Fruit fly (Drosophila melanogaster) whole organism, embryonic: ENCODE measurements around the gene Nsun2.

Experiments
- Adf1 ChIP-seq: fragments of 200-800 bp; sonication (Bioruptor generic); IDR thresholded peaks from 2 replicates; pipeline ENCODE4 v1.3.6; 2022; ENCODE audit warnings: missing biosample characterization, missing genetic modification characterization
- Antp ChIP-seq: fragments of 200-800 bp; sonication (Bioruptor generic); optimal IDR thresholded peaks from 3 replicates; lab custom pipeline; 2016; ENCODE audit warnings: missing biosample characterization, missing genetic modification characterization
- Atf6 ChIP-seq: fragments of 200-800 bp; sonication (Bioruptor generic); IDR thresholded peaks from 2 replicates; pipeline ENCODE4 v1.3.6; 2022; ENCODE audit warnings: missing biosample characterization, missing genetic modification characterization
- CG10543 ChIP-seq: fragments of 200-800 bp; sonication (Bioruptor generic); optimal IDR thresholded peaks from 3 replicates; lab custom pipeline; 2017; ENCODE audit warnings: missing biosample characterization, mild to moderate bottlenecking, missing genetic modification characterization, moderate library complexity
- CG11247 ChIP-seq: fragments of 200-800 bp; sonication (Bioruptor generic); IDR thresholded peaks from 2 replicates; pipeline ENCODE4 v1.3.6; 2022; ENCODE audit warnings: missing biosample characterization, missing genetic modification characterization
- CG12219 ChIP-seq: fragments of 200-800 bp; sonication (Bioruptor generic); optimal IDR thresholded peaks from 3 replicates; lab custom pipeline; 2018; ENCODE audit warnings: missing biosample characterization, mild to moderate bottlenecking, missing genetic modification characterization
- CG12391 ChIP-seq: fragments of 200-800 bp; sonication (Bioruptor generic); optimal IDR thresholded peaks from 3 replicates; lab custom pipeline; 2018; ENCODE audit warnings: missing biosample characterization, mild to moderate bottlenecking, missing genetic modification characterization, moderate library complexity
- CG14965 ChIP-seq: fragments of 200-800 bp; sonication (Bioruptor generic); optimal IDR thresholded peaks from 2 replicates; lab custom pipeline; 2016; ENCODE audit warnings: missing biosample characterization, missing genetic modification characterization, borderline replicate concordance
- CG16863 ChIP-seq: fragments of 200-800 bp; sonication (Bioruptor generic); optimal IDR thresholded peaks from 3 replicates; lab custom pipeline; 2016; ENCODE audit warnings: missing biosample characterization, missing genetic modification characterization
- CG17186 ChIP-seq: fragments of 200-800 bp; sonication (Bioruptor generic); optimal IDR thresholded peaks from 3 replicates; lab custom pipeline; 2017; ENCODE audit warnings: missing biosample characterization, missing genetic modification reagents, missing genetic modification characterization
- CG17802 ChIP-seq: fragments of 200-800 bp; sonication (Bioruptor generic); optimal IDR thresholded peaks from 2 replicates; lab custom pipeline; 2018; ENCODE audit warnings: missing biosample characterization, mild to moderate bottlenecking, missing genetic modification characterization, moderate library complexity
- CG2199 ChIP-seq: fragments of 200-800 bp; sonication (Bioruptor generic); IDR thresholded peaks from 3 replicates; pipeline ENCODE4 v1.3.6; 2022; ENCODE audit warnings: missing biosample characterization, missing genetic modification characterization
- CG32532 ChIP-seq: fragments of 200-800 bp; sonication (Bioruptor generic); IDR thresholded peaks from 2 replicates; pipeline ENCODE4 v1.3.6; 2022; ENCODE audit warnings: missing biosample characterization, missing genetic modification characterization
- CG32767 ChIP-seq: fragments of 200-800 bp; sonication (Bioruptor generic); IDR thresholded peaks from 2 replicates; pipeline ENCODE4 v1.3.6; 2022; ENCODE audit warnings: missing biosample characterization, missing genetic modification characterization
- CG33557 ChIP-seq: fragments of 200-800 bp; sonication (Bioruptor generic); optimal IDR thresholded peaks from 2 replicates; lab custom pipeline; 2019; ENCODE audit warnings: missing biosample characterization, mild to moderate bottlenecking, missing genetic modification characterization, moderate library complexity
- CG34224 ChIP-seq: fragments of 200-800 bp; sonication (Bioruptor generic); IDR thresholded peaks from 3 replicates; pipeline ENCODE4 v1.3.6; 2022; ENCODE audit warnings: missing biosample characterization, missing genetic modification characterization; ENCODE audit not compliant: partially characterized antibody
- CG42726 ChIP-seq: fragments of 200-800 bp; sonication (Bioruptor generic); IDR thresholded peaks from 2 replicates; pipeline ENCODE4 v1.3.6; 2022; ENCODE audit warnings: missing biosample characterization, missing genetic modification characterization; ENCODE audit not compliant: partially characterized antibody
- CG5180 ChIP-seq: fragments of 200-800 bp; sonication (Bioruptor generic); optimal IDR thresholded peaks from 3 replicates; lab custom pipeline; 2017; ENCODE audit warnings: missing biosample characterization, missing genetic modification characterization, mild to moderate bottlenecking, moderate library complexity, missing genetic modification reagents
- CG6791 ChIP-seq: fragments of 200-800 bp; sonication (Bioruptor generic); IDR thresholded peaks from 3 replicates; pipeline ENCODE4 v1.3.6; 2022; ENCODE audit warnings: missing biosample characterization, missing genetic modification characterization; ENCODE audit not compliant: partially characterized antibody
- CG7357 ChIP-seq: fragments of 200-800 bp; sonication (Bioruptor generic); IDR thresholded peaks from 3 replicates; pipeline ENCODE4 v1.3.6; 2022; ENCODE audit warnings: missing biosample characterization, missing genetic modification characterization
- CG9817 ChIP-seq: fragments of 200-800 bp; sonication (Bioruptor generic); optimal IDR thresholded peaks from 2 replicates; lab custom pipeline; 2018; ENCODE audit warnings: missing biosample characterization, mild to moderate bottlenecking, missing genetic modification characterization, moderate library complexity
- CG9932 ChIP-seq: fragments of 200-800 bp; sonication (Bioruptor generic); IDR thresholded peaks from 2 replicates; pipeline ENCODE4 v1.3.6; 2022; ENCODE audit warnings: missing biosample characterization, missing genetic modification characterization
- Dbx ChIP-seq: fragments of 200-800 bp; sonication (Bioruptor generic); IDR thresholded peaks from 3 replicates; pipeline ENCODE4 v1.3.6; 2022; ENCODE audit warnings: missing biosample characterization, missing genetic modification characterization
- HmgD ChIP-seq: fragments of 200-800 bp; sonication (Bioruptor generic); optimal IDR thresholded peaks from 3 replicates; lab custom pipeline; 2016; ENCODE audit warnings: missing biosample characterization, missing genetic modification characterization
- Hmr ChIP-seq: fragments of 200-800 bp; sonication (Bioruptor generic); optimal IDR thresholded peaks from 3 replicates; lab custom pipeline; 2017; ENCODE audit warnings: mild to moderate bottlenecking, missing biosample characterization, missing genetic modification reagents, missing genetic modification characterization
- Hsf ChIP-seq: fragments of 200-800 bp; sonication (Bioruptor generic); optimal IDR thresholded peaks from 3 replicates; lab custom pipeline; 2016; ENCODE audit warnings: missing biosample characterization, missing genetic modification characterization
- Nf-YC ChIP-seq: fragments of 200-800 bp; optimal IDR thresholded peaks from 3 replicates; lab custom pipeline; 2019; ENCODE audit warnings: missing biosample characterization, mild to moderate bottlenecking, missing genetic modification characterization, moderate library complexity
- Trl ChIP-seq, 3 experiments: fragments of >200 bp in 2 of 3; fragments of 200-800 bp in 1 of 3; sonication (Bioruptor generic) in 1 of 3; optimal IDR thresholded peaks; 2 replicates in 1 of 3; 3 replicates in 2 of 3; lab custom pipeline; 2016 to 2017; ENCODE audit warnings: missing biosample characterization in 1 of 3, missing genetic modification characterization in 1 of 3
- YL-1 ChIP-seq: fragments of 200-800 bp; sonication (Bioruptor generic); optimal IDR thresholded peaks from 3 replicates; lab custom pipeline; 2017; ENCODE audit warnings: missing biosample characterization, mild to moderate bottlenecking, missing genetic modification characterization
- chinmo ChIP-seq: fragments of 200-800 bp; sonication (Bioruptor generic); IDR thresholded peaks from 4 replicates; pipeline ENCODE4 v1.3.6; 2022; ENCODE audit warnings: missing biosample characterization, missing genetic modification characterization; ENCODE audit not compliant: partially characterized antibody
- chn ChIP-seq: fragments of 200-800 bp; sonication (Bioruptor generic); optimal IDR thresholded peaks from 2 replicates; lab custom pipeline; 2016; ENCODE audit warnings: missing biosample characterization, missing genetic modification characterization
- ftz-f1 ChIP-seq: fragments of 200-800 bp; sonication (Bioruptor generic); optimal IDR thresholded peaks from 2 replicates; lab custom pipeline; 2016; ENCODE audit warnings: missing biosample characterization, missing genetic modification characterization
- hkb ChIP-seq, 2 experiments: fragments of 200-800 bp in 1 of 2; fragments of >200 bp in 1 of 2; sonication (Bioruptor generic) in 1 of 2; IDR thresholded peaks in 1 of 2; optimal IDR thresholded peaks in 1 of 2; 2 replicates each; pipeline versions ENCODE4 v1.3.6 to Lab custom; 2017 to 2022; ENCODE audit warnings: missing biosample characterization in 1 of 2, missing genetic modification characterization in 1 of 2
- jumu ChIP-seq: fragments of 200-800 bp; sonication (Bioruptor generic); optimal IDR thresholded peaks from 3 replicates; lab custom pipeline; 2016; ENCODE audit warnings: missing biosample characterization, missing genetic modification characterization
- lbe ChIP-seq: fragments of 200-800 bp; sonication (Bioruptor generic); optimal IDR thresholded peaks from 2 replicates; lab custom pipeline; 2016; ENCODE audit warnings: missing biosample characterization, mild to moderate bottlenecking, missing genetic modification characterization
- nerfin-1 ChIP-seq: fragments of 200-800 bp; sonication (Bioruptor generic); optimal IDR thresholded peaks from 3 replicates; lab custom pipeline; 2019; ENCODE audit warnings: missing biosample characterization, mild to moderate bottlenecking, missing genetic modification characterization, moderate library complexity
- nmo ChIP-seq: fragments of 200-800 bp; sonication (Bioruptor generic); optimal IDR thresholded peaks from 2 replicates; lab custom pipeline; 2018; ENCODE audit warnings: missing biosample characterization, mild to moderate bottlenecking, missing genetic modification characterization, moderate library complexity
- phol ChIP-seq: fragments of 200-800 bp; sonication (Bioruptor generic); optimal IDR thresholded peaks from 3 replicates; lab custom pipeline; 2018; ENCODE audit warnings: missing biosample characterization, mild to moderate bottlenecking, missing genetic modification characterization, moderate library complexity
- psq ChIP-seq: fragments of 200-800 bp; sonication (Bioruptor generic); optimal IDR thresholded peaks from 2 replicates; lab custom pipeline; 2017; ENCODE audit warnings: missing biosample characterization, missing genetic modification characterization
- pzg ChIP-seq: fragments of 200-800 bp; sonication (Bioruptor generic); optimal IDR thresholded peaks from 3 replicates; lab custom pipeline; 2018; ENCODE audit warnings: missing biosample characterization, mild to moderate bottlenecking, missing genetic modification characterization, moderate library complexity
- row ChIP-seq: fragments of 200-800 bp; sonication (Bioruptor generic); IDR thresholded peaks from 3 replicates; pipeline ENCODE4 v1.3.6; 2022; ENCODE audit warnings: missing biosample characterization, missing genetic modification characterization
- sisA ChIP-seq: fragments of 200-800 bp; sonication (Bioruptor generic); IDR thresholded peaks from 2 replicates; pipeline ENCODE4 v1.3.6; 2022; ENCODE audit warnings: missing biosample characterization, missing genetic modification characterization
- sob ChIP-seq: fragments of 200-800 bp; sonication (Bioruptor generic); IDR thresholded peaks from 2 replicates; pipeline ENCODE4 v1.3.6; 2022; ENCODE audit warnings: missing biosample characterization, missing genetic modification characterization
- tx ChIP-seq: fragments of 200-800 bp; sonication (Bioruptor generic); optimal IDR thresholded peaks from 2 replicates; lab custom pipeline; 2016; ENCODE audit warnings: missing biosample characterization, missing genetic modification characterization
- unc-4 ChIP-seq: fragments of 200-800 bp; sonication (Bioruptor generic); IDR thresholded peaks from 2 replicates; pipeline ENCODE4 v1.3.6; 2022; ENCODE audit warnings: missing biosample characterization, missing genetic modification characterization; ENCODE audit not compliant: partially characterized antibody
- vfl ChIP-seq: fragments of 200-800 bp; sonication (Bioruptor generic); optimal IDR thresholded peaks from 2 replicates; lab custom pipeline; 2016; ENCODE audit warnings: missing biosample characterization, missing genetic modification characterization

Nsun2 gene

DNA sequence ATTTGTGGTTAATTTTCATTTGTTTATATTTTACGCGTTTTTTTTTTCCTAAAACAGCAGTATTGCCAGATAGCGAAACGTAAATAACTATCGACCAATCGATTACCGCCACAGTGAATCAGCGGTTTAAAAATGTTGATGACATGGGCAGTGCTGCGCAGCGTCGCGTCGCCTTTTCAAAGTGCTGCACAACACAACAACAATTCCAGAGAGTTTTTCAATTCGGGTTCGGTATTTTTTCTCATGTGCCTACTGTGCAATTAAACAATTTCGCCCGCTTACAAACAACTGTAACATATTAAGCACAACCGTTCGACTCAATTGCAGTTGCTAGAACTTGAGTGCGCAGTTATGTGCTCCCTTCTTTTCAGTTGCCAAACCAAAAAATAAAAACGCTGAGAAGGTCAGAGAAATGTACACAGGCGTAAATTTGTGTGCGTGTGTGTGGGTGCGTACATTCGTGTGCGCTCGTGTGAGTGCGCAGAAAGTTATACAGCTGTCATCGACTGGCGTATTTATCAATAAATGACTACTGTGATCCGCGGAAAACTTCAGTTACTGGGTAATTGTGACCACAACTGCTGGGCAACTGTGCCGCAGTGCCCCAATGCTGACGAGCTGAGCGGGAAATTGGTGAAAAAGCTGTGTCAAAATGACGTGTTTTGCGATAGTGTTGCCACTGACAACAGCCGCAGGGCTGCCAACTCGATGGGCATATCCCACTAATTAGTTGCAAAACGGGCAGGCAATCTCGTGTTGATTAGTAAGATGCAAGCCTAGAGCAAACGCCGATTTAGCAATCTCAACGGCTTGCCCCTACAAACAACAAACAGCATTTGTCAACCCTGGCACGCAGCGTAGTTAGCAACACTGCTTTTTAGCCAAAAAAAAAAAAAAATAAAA lies 3.6 kb upstream of the Nsun2 start, which contains the start of the genes tyf and Tip60 (continued):
- TF ChIP-seq pzg (GFP tag; lab: Kevin White, UChicago) (peak; percentile 66), CG16863 (no peak), unc-4 (GFP tag; lab: Robert Waterston, UW) (peak; percentile 57), CG34224 (GFP tag; lab: Robert Waterston, UW) (peak; percentile 64; the same call in 2 of the 3 replicates), CG10543 (peak; percentile 41), tx (GFP tag; lab: Kevin White, UChicago) (peak; percentile 26), hkb (optimal IDR thresholded peaks at IDR 0.05; lab: Kevin White, UChicago) (no peak), hkb (GFP tag; IDR thresholded peaks at IDR 0.05; lab: Robert Waterston, UW) (no peak; the same call in 1 of the 2 replicates), sob (GFP tag; lab: Robert Waterston, UW) (peak; percentile 41; the same call in 1 of the 2 replicates), Hsf (GFP tag; lab: Kevin White, UChicago) (peak; percentile 2), HmgD (GFP tag; lab: Kevin White, UChicago) (peak; percentile 40), CG5180 (GFP tag; lab: Kevin White, UChicago) (no peak), sisA (GFP tag; lab: Robert Waterston, UW) (peak; percentile 30; the same call in 1 of the 2 replicates), row (GFP tag; lab: Robert Waterston, UW) (peak; percentile 47), Hmr (GFP tag; lab: Kevin White, UChicago) (no peak), chinmo (GFP tag; lab: Robert Waterston, UW) (peak; percentile 67; the same call in 1 of the 4 replicates), CG12219 (GFP tag; lab: Kevin White, UChicago) (no peak), CG14965 (GFP tag; lab: Kevin White, UChicago) (no peak), vfl (GFP tag; lab: Kevin White, UChicago) (peak; percentile 12), Antp (GFP tag; lab: Kevin White, UChicago) (peak; percentile 42), YL-1 (GFP tag; lab: Kevin White, UChicago) (peak; percentile 80), ftz-f1 (GFP tag; lab: Kevin White, UChicago) (peak; percentile 51), psq (no peak), nmo (GFP tag; lab: Kevin White, UChicago) (peak; percentile 19), CG32767 (0 out of 2 replicates have a peak, but pooled peaks have one; percentile 32), CG2199 (GFP tag; lab: Robert Waterston, UW) (0 out of 3 replicates have a peak, but pooled peaks have one; percentile 21), CG17186 (GFP tag; lab: Kevin White, UChicago) (peak; percentile 41), Adf1 (GFP tag; lab: Robert Waterston, UW) (no peak), CG9932 (GFP tag; lab: Robert Waterston, UW) (peak; percentile 53), CG32532 (GFP tag; lab: Robert Waterston, UW) (peak; percentile 18; the same call in 1 of the 2 replicates), lbe (GFP tag; lab: Kevin White, UChicago) (peak; percentile 11), CG7357 (GFP tag; lab: Robert Waterston, UW) (no peak), Dbx (GFP tag; lab: Robert Waterston, UW) (peak; percentile 37; the same call in 1 of the 3 replicates), CG9817 (peak; percentile 25), Atf6 (GFP tag; lab: Robert Waterston, UW) (peak; percentile 27; the same call in 1 of the 2 replicates), CG6791 (GFP tag; lab: Robert Waterston, UW) (peak; percentile 79), nerfin-1 (tag; lab: Kevin White, UChicago) (peak; percentile 30), Trl (optimal IDR thresholded peaks at IDR 0.05; lab: Kevin White, UChicago) (no peak), Trl (GFP tag; optimal IDR thresholded peaks at IDR 0.05; lab: Kevin White, UChicago) (peak; percentile 27), CG42726 (GFP tag; lab: Robert Waterston, UW) (peak; percentile 31; the same call in 1 of the 2 replicates), phol (tag; lab: Kevin White, UChicago) (peak; percentile 79), jumu (GFP tag; lab: Kevin White, UChicago) (peak; percentile 33), chn (GFP tag; lab: Kevin White, UChicago) (no peak), CG12391 (tag; lab: Kevin White, UChicago) (peak; percentile 1), Nf-YC (peak; percentile 20), CG17802 (tag; lab: Kevin White, UChicago) (no peak), CG33557 (GFP tag; lab: Kevin White, UChicago) (peak; percentile 4), CG11247 (GFP tag; lab: Robert Waterston, UW) (no peak)
